Worm (Caenorhabditis elegans): ENCODE measurements around the gene tbx-2.

DNA sequence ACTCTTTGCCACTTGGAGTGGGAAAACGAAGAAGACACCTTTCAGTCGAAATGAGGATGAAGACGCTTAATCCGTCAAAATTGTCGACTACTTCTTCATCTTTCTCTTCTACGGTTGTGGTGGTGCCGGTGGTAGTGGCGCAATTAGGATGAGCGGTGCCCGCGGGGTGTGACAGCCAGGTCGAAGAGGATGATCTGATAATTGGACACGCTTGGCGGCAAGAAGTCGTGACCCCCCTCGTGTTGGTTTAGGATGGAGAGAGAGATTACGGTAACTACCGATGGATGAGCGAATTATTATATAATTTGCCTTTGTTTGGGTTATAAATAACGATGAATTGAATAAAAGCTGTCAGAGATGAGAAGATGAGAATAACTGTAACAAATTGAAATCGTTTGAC lies 9.1 kb downstream of the tbx-2 start:
- TF ChIP-seq ztf-23 (GFP tag; IDR thresholded peaks at IDR 0.05) (no peak), T22C8.4 (GFP tag; IDR thresholded peaks at IDR 0.05) (no peak), med-1 (GFP tag; optimal IDR thresholded peaks at IDR 0.05; ENCODE audit: insufficient read depth) (no peak), ztf-29 (GFP tag; IDR thresholded peaks at IDR 0.05) (no peak)

Measured in whole organism, midembryonic.